Fruit fly (Drosophila melanogaster) whole organism, adult: ENCODE measurements around the gene mRpS7.
A peak's percentile ranks its signal among the peaks of the same experiment; 100 is the strongest.

Experiments used
- CG11617 ChIP-seq: fragments of 200-800 bp; sonication (Bioruptor generic); optimal IDR thresholded peaks from 2 replicates; lab custom pipeline; 2017; ENCODE audit warnings: mild to moderate bottlenecking, missing biosample characterization, missing genetic modification reagents, missing genetic modification characterization
- CG12768 ChIP-seq: fragments of 200-800 bp; sonication (Bioruptor generic); optimal IDR thresholded peaks from 2 replicates; lab custom pipeline; 2017; ENCODE audit warnings: missing biosample characterization, missing genetic modification characterization, mild to moderate bottlenecking, moderate library complexity, missing genetic modification reagents
- CG14711 ChIP-seq: fragments of 200-800 bp; sonication (Bioruptor generic); optimal IDR thresholded peaks from 2 replicates; lab custom pipeline; 2018; ENCODE audit warnings: missing biosample characterization, mild to moderate bottlenecking, missing genetic modification characterization, moderate library complexity
- CG1620 ChIP-seq: fragments of 200-800 bp; sonication (Bioruptor generic); optimal IDR thresholded peaks from 2 replicates; lab custom pipeline; 2016; ENCODE audit warnings: missing biosample characterization, missing genetic modification characterization
- CG33017 ChIP-seq: fragments of 200-800 bp; sonication (Bioruptor generic); optimal IDR thresholded peaks from 2 replicates; lab custom pipeline; 2018; ENCODE audit warnings: missing biosample characterization, mild to moderate bottlenecking, missing genetic modification characterization, moderate library complexity
- CG5204 ChIP-seq: fragments of 200-800 bp; sonication (Bioruptor generic); optimal IDR thresholded peaks from 2 replicates; lab custom pipeline; 2016; ENCODE audit warnings: missing biosample characterization, missing genetic modification characterization
- CG7045 ChIP-seq: fragments of 200-800 bp; sonication (Bioruptor generic); optimal IDR thresholded peaks from 2 replicates; lab custom pipeline; 2017; ENCODE audit warnings: missing biosample characterization, mild to moderate bottlenecking, missing genetic modification characterization
- CG7101 ChIP-seq: fragments of 200-800 bp; sonication (Bioruptor generic); optimal IDR thresholded peaks from 2 replicates; lab custom pipeline; 2018; ENCODE audit warnings: missing biosample characterization, mild to moderate bottlenecking, missing genetic modification characterization, moderate library complexity
- Clk ChIP-seq: fragments of 200-800 bp; sonication (Bioruptor generic); optimal IDR thresholded peaks from 2 replicates; lab custom pipeline; 2017; ENCODE audit warnings: missing biosample characterization, missing genetic modification characterization
- Crg-1 ChIP-seq: fragments of 200-800 bp; sonication (Bioruptor generic); optimal IDR thresholded peaks from 2 replicates; lab custom pipeline; 2016; ENCODE audit warnings: missing biosample characterization, missing genetic modification characterization
- Hr96 ChIP-seq: fragments of 200-800 bp; sonication (Bioruptor generic); optimal IDR thresholded peaks from 2 replicates; lab custom pipeline; 2016; ENCODE audit warnings: missing biosample characterization, missing genetic modification characterization
- Mnt ChIP-seq: fragments of 200-800 bp; sonication (Bioruptor generic); optimal IDR thresholded peaks from 2 replicates; lab custom pipeline; 2016; ENCODE audit warnings: missing biosample characterization, mild to moderate bottlenecking, missing genetic modification characterization
- bab1 ChIP-seq: fragments of 200-800 bp; sonication (Bioruptor generic); optimal IDR thresholded peaks from 3 replicates; lab custom pipeline; 2019; ENCODE audit warnings: missing biosample characterization, mild to moderate bottlenecking, missing genetic modification characterization, moderate library complexity
- cic ChIP-seq: fragments of 200-800 bp; sonication (Bioruptor generic); optimal IDR thresholded peaks from 2 replicates; lab custom pipeline; 2017; ENCODE audit warnings: missing biosample characterization, mild to moderate bottlenecking, missing genetic modification characterization, moderate library complexity
- cnc ChIP-seq, 2 experiments: fragments of >200 bp; optimal IDR thresholded peaks; 2 replicates each; lab custom pipeline; 2017
- kay ChIP-seq: fragments of 200-800 bp; sonication (Bioruptor generic); peaks from one replicate; lab custom pipeline; 2016; ENCODE audit warnings: missing biosample characterization, missing genetic modification characterization, borderline replicate concordance
- ovo ChIP-seq: fragments of 200-800 bp; sonication (Bioruptor generic); optimal IDR thresholded peaks from 2 replicates; lab custom pipeline; 2016; ENCODE audit warnings: missing biosample characterization, missing genetic modification characterization
- pad ChIP-seq: fragments of 200-800 bp; sonication (Bioruptor generic); optimal IDR thresholded peaks from 3 replicates; lab custom pipeline; 2017; ENCODE audit warnings: missing biosample characterization, missing genetic modification characterization, mild to moderate bottlenecking, moderate library complexity, missing genetic modification reagents
- tj ChIP-seq: fragments of 200-800 bp; sonication (Bioruptor generic); optimal IDR thresholded peaks from 3 replicates; lab custom pipeline; 2017; ENCODE audit warnings: missing biosample characterization, mild to moderate bottlenecking, missing genetic modification characterization, moderate library complexity
- toe ChIP-seq: fragments of 200-800 bp; sonication (Bioruptor generic); optimal IDR thresholded peaks from 2 replicates; lab custom pipeline; 2016; ENCODE audit warnings: missing biosample characterization, missing genetic modification characterization

The mRpS7 gene

DNA sequence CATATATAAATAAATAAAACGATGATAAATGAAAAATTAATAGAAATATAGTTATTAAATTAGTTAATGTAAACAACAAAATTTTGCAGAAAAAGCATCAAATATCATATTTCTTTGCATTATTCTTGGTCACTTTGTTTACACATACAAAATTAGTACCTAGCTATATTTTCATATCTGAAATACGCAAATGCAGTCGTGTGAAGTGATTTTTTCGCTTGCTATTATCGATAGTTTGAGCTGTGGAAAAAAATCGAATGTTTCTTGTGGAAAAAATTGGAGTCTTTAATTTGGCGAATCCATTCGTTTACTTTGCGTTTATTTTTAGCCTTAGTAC lies 10.0 kb downstream of the mRpS7 start, which contains the start of gene Cnot4:
Gene Cnot4 (plus strand): TSS at position 229 of the 337 bp plus-strand sequence.
- TF ChIP-seq CG11617 (no peak), pad (GFP tag; lab: Kevin White, UChicago) (no peak), cic (GFP tag; lab: Kevin White, UChicago) (no peak), CG7101 (tag; lab: Kevin White, UChicago) (no peak), bab1 (GFP tag; lab: Kevin White, UChicago) (no peak), Clk (GFP tag; lab: Kevin White, UChicago) (no peak), CG1620 (GFP tag; lab: Kevin White, UChicago) (no peak), Hr96 (GFP tag; lab: Kevin White, UChicago) (no peak), ovo (GFP tag; lab: Kevin White, UChicago) (no peak), CG33017 (tag; lab: Kevin White, UChicago) (no peak), CG7045 (no peak)

- TF ChIP-seq CG1620 (GFP tag; lab: Kevin White, UChicago) (no peak), Mnt (GFP tag; lab: Kevin White, UChicago) (peak; percentile 65), bab1 (GFP tag; lab: Kevin White, UChicago) (no peak), cnc (optimal IDR thresholded peaks at IDR 0.05; lab: Kevin White, UChicago) (no peak), kay (GFP tag; lab: Kevin White, UChicago) (peak; percentile 99), tj (GFP tag; lab: Kevin White, UChicago) (peak; percentile 84), cic (GFP tag; lab: Kevin White, UChicago) (peak; percentile 59), Hr96 (GFP tag; lab: Kevin White, UChicago) (no peak)
Observed at dm6 chr2L:10396877-10397587, 10.6 kb downstream of the mRpS7 start.

DNA sequence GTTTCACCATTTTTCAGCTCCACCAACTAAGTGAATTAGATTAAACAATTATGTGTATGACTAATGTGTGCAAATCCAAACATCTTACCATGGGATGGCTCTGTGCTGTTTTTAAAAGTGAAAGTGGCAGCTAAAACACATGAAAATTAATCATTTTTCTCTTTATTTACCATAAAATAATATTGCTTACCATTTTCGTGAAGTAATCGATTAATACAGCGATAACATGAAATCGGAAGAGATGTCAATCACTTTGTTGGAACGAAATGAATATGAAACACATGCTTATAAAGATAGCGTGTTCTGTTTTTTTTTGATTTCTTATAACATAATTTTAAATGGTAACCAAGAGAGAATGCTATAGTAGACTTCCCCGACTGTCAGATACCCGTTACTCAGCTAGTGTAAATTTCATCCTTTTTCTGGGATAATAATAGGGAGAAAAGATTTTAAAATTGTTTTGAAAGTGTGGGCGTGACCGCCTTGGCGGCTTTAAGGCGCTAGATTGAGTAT lies 17.4 kb downstream of the mRpS7 start:
- no peak for TF ChIP-seq CG7045
- peak; percentile 39 for TF ChIP-seq bab1 (GFP tag; lab: Kevin White, UChicago)
- peak; percentile 86 for TF ChIP-seq kay (GFP tag; lab: Kevin White, UChicago)
- TF ChIP-seq CG12768 (GFP tag; lab: Kevin White, UChicago), result no peak

DNA sequence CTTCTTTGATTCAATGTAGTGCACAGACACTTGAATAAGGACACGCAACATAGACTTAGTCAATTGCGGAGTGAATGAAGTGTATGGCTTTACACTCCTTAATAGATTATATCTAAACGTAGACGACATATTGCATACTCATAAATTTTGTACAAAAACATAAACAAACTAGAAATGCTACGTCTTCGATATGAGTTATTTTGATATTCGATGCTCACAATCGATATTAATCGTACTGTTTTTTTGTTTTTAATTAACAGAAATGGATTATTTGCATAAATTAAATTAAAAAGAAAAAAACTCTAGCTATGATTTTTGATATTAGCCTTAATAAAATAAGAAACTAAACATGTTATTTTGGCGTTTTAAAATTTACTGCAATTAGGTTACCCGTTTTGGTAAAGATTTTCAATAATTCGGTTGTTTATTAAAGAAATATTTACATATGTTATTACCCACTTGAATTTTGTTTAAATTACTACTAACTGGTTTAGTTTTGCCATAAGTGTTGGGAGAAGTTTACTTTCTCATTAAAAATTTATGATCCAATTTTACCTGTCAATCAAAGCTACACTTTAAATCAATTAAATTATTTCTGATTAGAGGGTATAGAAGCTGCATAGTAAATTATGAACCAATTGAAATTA lies 18.7 kb downstream of the mRpS7 start, which contains the start of the genes CG17768, LSm-4 and Ir31a:
Gene CG17768 (minus strand): TSS at position 196 of the 647 bp plus-strand sequence.
Gene LSm-4 (minus strand): TSS at position 196 of the 647 bp plus-strand sequence.
Gene Ir31a (plus strand): TSS at position 558 of the 647 bp plus-strand sequence.
- TF ChIP-seq CG7045 (no peak), kay (GFP tag; lab: Kevin White, UChicago) (no peak), Mnt (GFP tag; lab: Kevin White, UChicago) (no peak), cic (GFP tag; lab: Kevin White, UChicago) (no peak), CG11617 (no peak), tj (GFP tag; lab: Kevin White, UChicago) (no peak), Crg-1 (no peak), Hr96 (GFP tag; lab: Kevin White, UChicago) (no peak), bab1 (GFP tag; lab: Kevin White, UChicago) (no peak), CG7101 (tag; lab: Kevin White, UChicago) (no peak), CG14711 (tag; lab: Kevin White, UChicago) (no peak), ovo (GFP tag; lab: Kevin White, UChicago) (no peak), cnc (optimal IDR thresholded peaks at IDR 0.05; lab: Kevin White, UChicago) (no peak), CG1620 (GFP tag; lab: Kevin White, UChicago) (no peak), pad (GFP tag; lab: Kevin White, UChicago) (no peak), CG33017 (tag; lab: Kevin White, UChicago) (no peak), toe (GFP tag; lab: Kevin White, UChicago) (no peak), Clk (GFP tag; lab: Kevin White, UChicago) (no peak), CG12768 (GFP tag; lab: Kevin White, UChicago) (no peak), CG5204 (GFP tag; lab: Kevin White, UChicago) (no peak)

- TF ChIP-seq pad (GFP tag; lab: Kevin White, UChicago) (peak; percentile 64), cic (GFP tag; lab: Kevin White, UChicago) (no peak), CG5204 (GFP tag; lab: Kevin White, UChicago) (no peak), Mnt (GFP tag; lab: Kevin White, UChicago) (peak; percentile 90), CG7045 (peak; percentile 80), CG11617 (peak; percentile 86), CG33017 (tag; lab: Kevin White, UChicago) (peak; percentile 59), Clk (GFP tag; lab: Kevin White, UChicago) (peak; percentile 74), CG14711 (tag; lab: Kevin White, UChicago) (peak; percentile 60), Crg-1 (peak; percentile 83), tj (GFP tag; lab: Kevin White, UChicago) (peak; percentile 53), Hr96 (GFP tag; lab: Kevin White, UChicago) (no peak), bab1 (GFP tag; lab: Kevin White, UChicago) (peak; percentile 73), CG7101 (tag; lab: Kevin White, UChicago) (peak; percentile 87), kay (GFP tag; lab: Kevin White, UChicago) (peak; percentile 54), CG12768 (GFP tag; lab: Kevin White, UChicago) (peak; percentile 80), CG1620 (GFP tag; lab: Kevin White, UChicago) (peak; percentile 83), toe (GFP tag; lab: Kevin White, UChicago) (no peak), ovo (GFP tag; lab: Kevin White, UChicago) (no peak), cnc (optimal IDR thresholded peaks at IDR 0.05; lab: Kevin White, UChicago) (no peak)
Observed at dm6 chr2L:10408122-10408576, 21.7 kb downstream of the mRpS7 start, which contains the start of the genes Ip259 and RpS27A. TSS of gene Ip259 (plus strand) at chr2L:10408352. TSS of gene RpS27A (plus strand) at chr2L:10408352.
